Worm (Caenorhabditis elegans): Measurements from ENCODE around the gene F32A5.8.

The F32A5.8 gene

ce11 chrII:7253073-7253472 is 2.8 kb upstream of the F32A5.8 start, which contains the start of gene lsm-4:
Gene lsm-4, minus strand, starts transcription at chrII:7253163.
- TF ChIP-seq pha-4 (tag; optimal IDR thresholded peaks at IDR 0.05) (peak; percentile 29), lsy-12 (tag; optimal IDR thresholded peaks at IDR 0.05) (no peak), daf-12 (tag; optimal IDR thresholded peaks at IDR 0.05) (no peak)

DNA sequence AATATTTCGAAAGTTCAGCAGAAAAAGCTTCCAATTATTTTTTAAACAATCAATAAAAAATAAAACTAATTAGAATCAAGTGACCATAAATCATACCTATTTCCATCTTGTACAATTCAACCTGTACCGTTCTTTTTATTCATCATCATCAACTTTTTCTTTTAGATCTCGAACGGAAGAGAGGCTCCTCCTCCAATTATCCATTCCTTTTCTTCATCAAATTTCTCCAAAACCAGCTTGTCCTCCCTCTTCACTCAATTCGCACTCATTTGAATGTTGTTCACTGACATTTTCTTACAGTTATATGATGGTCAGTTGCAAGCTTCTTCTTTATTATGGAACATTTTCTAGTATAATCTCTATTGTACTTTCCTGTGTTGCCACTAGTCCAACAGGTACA is 5.9 kb downstream of the F32A5.8 start, which contains the start of gene C30G12.4:
Gene C30G12.4 (plus strand): TSS at position 301 of the 400 bp plus-strand sequence.
- TF ChIP-seq nhr-77 (tag; optimal IDR thresholded peaks at IDR 0.05) = no peak

ce11 chrII:7264675-7265074 is 8.8 kb downstream of the F32A5.8 start:
- TF ChIP-seq pqm-1 (tag; optimal IDR thresholded peaks at IDR 0.05) = peak; percentile 59
- peak; percentile 94 for TF ChIP-seq elt-2 (tag; optimal IDR thresholded peaks at IDR 0.05)
- no peak for TF ChIP-seq sea-2 (GFP tag; optimal IDR thresholded peaks at IDR 0.05)
- TF ChIP-seq ztf-11 (tag; optimal IDR thresholded peaks at IDR 0.05) = no peak
- peak; percentile 76 for TF ChIP-seq jun-1 (tag; optimal IDR thresholded peaks at IDR 0.05)
- no peak for TF ChIP-seq nhr-11 (tag; optimal IDR thresholded peaks at IDR 0.05)
- TF ChIP-seq mdl-1 (tag; optimal IDR thresholded peaks at IDR 0.05) = peak; percentile 38
- TF ChIP-seq pha-4 (tag; optimal IDR thresholded peaks at IDR 0.05) = peak; percentile 84

ce11 chrII:7269783-7270182 is 13.9 kb downstream of the F32A5.8 start:
- TF ChIP-seq elt-2 (tag; optimal IDR thresholded peaks at IDR 0.05) (peak; percentile 14), nhr-76 (tag; optimal IDR thresholded peaks at IDR 0.05) (no peak)

DNA sequence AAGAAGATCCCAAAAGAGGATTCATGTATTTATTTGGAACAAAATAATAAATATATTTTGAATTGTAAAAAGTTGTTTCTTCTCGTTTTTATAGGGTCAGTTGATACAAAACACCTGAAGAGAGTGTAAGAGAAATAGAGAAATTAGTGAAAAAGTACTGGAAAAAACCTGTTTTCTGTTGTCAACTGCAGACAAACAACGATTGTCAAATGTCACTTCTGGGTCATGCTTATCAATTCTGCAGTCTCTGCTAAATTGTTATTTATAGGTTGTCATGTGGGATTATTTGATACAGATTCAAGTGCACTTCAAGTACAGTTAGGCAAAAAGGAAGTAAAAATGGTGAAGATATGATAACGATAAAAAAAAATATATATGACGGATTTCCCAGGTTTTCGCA is 16.6 kb downstream of the F32A5.8 start:
- TF ChIP-seq nhr-23 (tag; optimal IDR thresholded peaks at IDR 0.05) = peak; percentile 85
- TF ChIP-seq tbx-2 (tag; optimal IDR thresholded peaks at IDR 0.05) = peak; percentile 13
- TF ChIP-seq egl-5 (tag; optimal IDR thresholded peaks at IDR 0.05) = no peak
- peak; percentile 55 for TF ChIP-seq nhr-43 (tag; optimal IDR thresholded peaks at IDR 0.05; ENCODE audit: poor library complexity, severe bottlenecking)
- TF ChIP-seq fkh-2 (tag; optimal IDR thresholded peaks at IDR 0.05) = no peak
- no peak for TF ChIP-seq nhr-28 (tag; optimal IDR thresholded peaks at IDR 0.05)
- TF ChIP-seq nhr-25 (tag; optimal IDR thresholded peaks at IDR 0.05) = peak; percentile 59

- TF ChIP-seq nhr-25 (tag; optimal IDR thresholded peaks at IDR 0.05) = peak; percentile 1
- TF ChIP-seq ZK546.5 (tag; optimal IDR thresholded peaks at IDR 0.05) = no peak
- TF ChIP-seq elt-2 (tag; optimal IDR thresholded peaks at IDR 0.05) = peak; percentile 79
- peak in 1 of 3 experiments; percentile 41 for TF ChIP-seq elt-3 (tag; optimal IDR thresholded peaks at IDR 0.05)
- no peak for TF ChIP-seq eor-1 (tag; optimal IDR thresholded peaks at IDR 0.05)
- peak; percentile 32 for TF ChIP-seq nhr-23 (tag; optimal IDR thresholded peaks at IDR 0.05)
- peak; percentile 50 for TF ChIP-seq pqm-1 (tag; optimal IDR thresholded peaks at IDR 0.05)
- TF ChIP-seq nhr-43 (tag; optimal IDR thresholded peaks at IDR 0.05; ENCODE audit: poor library complexity, severe bottlenecking) = peak; percentile 48
- no peak for TF ChIP-seq nhr-67 (tag; optimal IDR thresholded peaks at IDR 0.05)
- peak; percentile 3 for TF ChIP-seq mdl-1 (tag; optimal IDR thresholded peaks at IDR 0.05)
- TF ChIP-seq zag-1 (tag; optimal IDR thresholded peaks at IDR 0.05) = no peak
These were observed 17.6 kb downstream of the F32A5.8 start for ce11 chrII:7273517-7273916.

ce11 chrII:7277257-7277656 is 21.3 kb downstream of the F32A5.8 start:
- peak; percentile 52 for TF ChIP-seq pqm-1 (tag; optimal IDR thresholded peaks at IDR 0.05)
- TF ChIP-seq elt-2 (tag; optimal IDR thresholded peaks at IDR 0.05) = peak; percentile 80
- TF ChIP-seq eor-1 (tag; optimal IDR thresholded peaks at IDR 0.05) = no peak

- TF ChIP-seq nhr-11 (tag; optimal IDR thresholded peaks at IDR 0.05) (no peak), nhr-23 (tag; optimal IDR thresholded peaks at IDR 0.05) (peak; percentile 29), nhr-25 (tag; optimal IDR thresholded peaks at IDR 0.05) (peak; percentile 45), nhr-43 (tag; optimal IDR thresholded peaks at IDR 0.05; ENCODE audit: poor library complexity, severe bottlenecking) (peak; percentile 55)
These were observed 22.0 kb downstream of the F32A5.8 start for ce11 chrII:7277925-7278324.

ce11 chrII:7279808-7280207 is 23.9 kb downstream of the F32A5.8 start:
- TF ChIP-seq ZK546.5 (tag; optimal IDR thresholded peaks at IDR 0.05) (no peak), unc-62 (GFP tag; optimal IDR thresholded peaks at IDR 0.05) (no peak), nhr-23 (tag; optimal IDR thresholded peaks at IDR 0.05) (peak; percentile 23), sea-2 (GFP tag; optimal IDR thresholded peaks at IDR 0.05) (no peak), nhr-43 (tag; optimal IDR thresholded peaks at IDR 0.05; ENCODE audit: poor library complexity, severe bottlenecking) (peak; percentile 35), fos-1 (tag; optimal IDR thresholded peaks at IDR 0.05) (no peak)
